Worm (Caenorhabditis elegans): Measurements from ENCODE around the gene F08G5.3.
A peak's percentile ranks its signal among the peaks of the same experiment; 100 is the strongest.

- TF ChIP-seq nhr-28 (tag; optimal IDR thresholded peaks at IDR 0.05) = no peak
- TF ChIP-seq hlh-1 (tag; optimal IDR thresholded peaks at IDR 0.05) = peak; percentile 44
- no peak for TF ChIP-seq elt-1 (tag; optimal IDR thresholded peaks at IDR 0.05; ENCODE audit: borderline replicate concordance, insufficient read depth)
- TF ChIP-seq ces-1 (GFP tag; optimal IDR thresholded peaks at IDR 0.05) = peak; percentile 70
- no peak for TF ChIP-seq lin-32 (GFP tag; optimal IDR thresholded peaks at IDR 0.05)
Measured at ce11 chrIV:12417536-12418195, at the start of gene F08G5.3.
